Worm (Caenorhabditis elegans): ENCODE measurements around the gene rnf-113.

Gene rnf-113

ce11 chrIII:10719057-10719456 is 38.4 kb downstream of the rnf-113 start:
- no peak for TF ChIP-seq ceh-2 (tag; optimal IDR thresholded peaks at IDR 0.05)
- TF ChIP-seq ets-4 (tag; optimal IDR thresholded peaks at IDR 0.05), result peak; percentile 4

- TF ChIP-seq che-1 (tag; optimal IDR thresholded peaks at IDR 0.05), result no peak
- TF ChIP-seq tbx-7 (tag; optimal IDR thresholded peaks at IDR 0.05), result no peak
- TF ChIP-seq rnt-1 (tag; optimal IDR thresholded peaks at IDR 0.05), result no peak
- no peak for TF ChIP-seq ceh-14 (tag; optimal IDR thresholded peaks at IDR 0.05)
- TF ChIP-seq syd-9 (tag; optimal IDR thresholded peaks at IDR 0.05), result no peak
- TF ChIP-seq F13H6.1 (tag; optimal IDR thresholded peaks at IDR 0.05), result no peak
- no peak for TF ChIP-seq ceh-34 (tag; optimal IDR thresholded peaks at IDR 0.05)
- TF ChIP-seq ceh-30 (tag; optimal IDR thresholded peaks at IDR 0.05), result no peak
- no peak for TF ChIP-seq fkh-6 (tag; optimal IDR thresholded peaks at IDR 0.05)
- TF ChIP-seq pha-2 (tag; optimal IDR thresholded peaks at IDR 0.05), result no peak
- no peak for TF ChIP-seq odd-2 (tag; optimal IDR thresholded peaks at IDR 0.05)
- no peak for TF ChIP-seq T23F11.4 (GFP tag; optimal IDR thresholded peaks at IDR 0.05)
- TF ChIP-seq ceh-31 (tag; optimal IDR thresholded peaks at IDR 0.05), result no peak
- no peak for TF ChIP-seq ceh-22 (tag; optimal IDR thresholded peaks at IDR 0.05)
- TF ChIP-seq pax-1 (tag; optimal IDR thresholded peaks at IDR 0.05), result no peak
- no peak for TF ChIP-seq Y22D7AL.16 (tag; optimal IDR thresholded peaks at IDR 0.05)
- TF ChIP-seq ama-1 (optimal IDR thresholded peaks at IDR 0.05), result no peak
- TF ChIP-seq hlh-30 (tag; optimal IDR thresholded peaks at IDR 0.05; ENCODE audit: insufficient read depth), result no peak
- TF ChIP-seq dve-1 (tag; optimal IDR thresholded peaks at IDR 0.05), result no peak
- no peak for TF ChIP-seq ceh-45 (GFP tag; IDR thresholded peaks at IDR 0.05)
Observed at ce11 chrIII:10718078-10718477, 39.4 kb downstream of the rnf-113 start.

ce11 chrIII:10717479-10717878 is 40.0 kb downstream of the rnf-113 start:
- TF ChIP-seq pat-9 (tag; optimal IDR thresholded peaks at IDR 0.05), result no peak
- TF ChIP-seq ceh-9 (tag; optimal IDR thresholded peaks at IDR 0.05), result no peak
- no peak for TF ChIP-seq fkh-6 (tag; optimal IDR thresholded peaks at IDR 0.05)
- no peak for TF ChIP-seq unc-55 (GFP tag; optimal IDR thresholded peaks at IDR 0.05)
- TF ChIP-seq ceh-2 (tag; optimal IDR thresholded peaks at IDR 0.05), result no peak
- no peak for TF ChIP-seq unc-3 (GFP tag; conservative IDR thresholded peaks at IDR 0.05)
- no peak for TF ChIP-seq unc-3 (tag; optimal IDR thresholded peaks at IDR 0.05)
- TF ChIP-seq fax-1 (tag; optimal IDR thresholded peaks at IDR 0.05), result no peak
- TF ChIP-seq T23F11.4 (GFP tag; optimal IDR thresholded peaks at IDR 0.05), result no peak
- no peak for TF ChIP-seq F13H6.1 (tag; optimal IDR thresholded peaks at IDR 0.05)
- TF ChIP-seq ztf-16 (tag; optimal IDR thresholded peaks at IDR 0.05), result no peak
- no peak for TF ChIP-seq hlh-15 (tag; optimal IDR thresholded peaks at IDR 0.05)
- TF ChIP-seq K09A11.1 (tag; optimal IDR thresholded peaks at IDR 0.05; ENCODE audit: insufficient read depth), result no peak
- TF ChIP-seq ceh-31 (tag; optimal IDR thresholded peaks at IDR 0.05), result no peak
- no peak for TF ChIP-seq Y22D7AL.16 (tag; optimal IDR thresholded peaks at IDR 0.05)
- TF ChIP-seq tbx-7 (tag; optimal IDR thresholded peaks at IDR 0.05), result no peak
- no peak for TF ChIP-seq pag-3 (tag; optimal IDR thresholded peaks at IDR 0.05; ENCODE audit: borderline replicate concordance)
- TF ChIP-seq nhr-232 (tag; optimal IDR thresholded peaks at IDR 0.05), result no peak

ce11 chrIII:10716091-10716490 is 41.3 kb downstream of the rnf-113 start, which contains the start of gene W09D10.4:
W09D10.4 (minus strand) TSS chrIII:10716191.
- TF ChIP-seq odd-2 (tag; optimal IDR thresholded peaks at IDR 0.05), result no peak
- TF ChIP-seq ref-2 (tag; optimal IDR thresholded peaks at IDR 0.05), result no peak
- no peak for TF ChIP-seq ceh-24 (tag; optimal IDR thresholded peaks at IDR 0.05)
- TF ChIP-seq pha-2 (tag; optimal IDR thresholded peaks at IDR 0.05), result no peak
- no peak for TF ChIP-seq ttx-3 (tag; optimal IDR thresholded peaks at IDR 0.05)
- TF ChIP-seq K02D7.2 (tag; optimal IDR thresholded peaks at IDR 0.05), result no peak
- TF ChIP-seq K09A11.1 (tag; optimal IDR thresholded peaks at IDR 0.05; ENCODE audit: insufficient read depth), result no peak
- no peak for TF ChIP-seq pag-3 (tag; optimal IDR thresholded peaks at IDR 0.05; ENCODE audit: borderline replicate concordance)
- TF ChIP-seq sdc-2 (tag; optimal IDR thresholded peaks at IDR 0.05), result no peak
- no peak for TF ChIP-seq fkh-10 (GFP tag; optimal IDR thresholded peaks at IDR 0.05)

Measured in whole organism, late embryonic.